Worm (Caenorhabditis elegans) whole organism, young adult: ENCODE measurements around the gene F53E2.2.

Source experiments
- K11D2.4 ChIP-seq: fragments of 200-800 bp; sonication (Bioruptor generic); IDR thresholded peaks from 2 replicates; pipeline ENCODE4 v1.3.6; 2022; ENCODE audit warnings: missing genetic modification reagents, missing genetic modification characterization, missing compliant biosample characterization
- attf-3 ChIP-seq: fragments of 200-800 bp; sonication (Bioruptor generic); conservative IDR thresholded peaks from 2 replicates; pipeline ENCODE4 v1.3.6; 2022; ENCODE audit warnings: missing genetic modification reagents, missing genetic modification characterization, missing compliant biosample characterization
- attf-6 ChIP-seq: fragments of 200-800 bp; sonication (Bioruptor generic); IDR thresholded peaks from 2 replicates; pipeline ENCODE4 v1.3.6; 2022; ENCODE audit warnings: missing genetic modification reagents, missing genetic modification characterization, missing compliant biosample characterization
- ceh-79 ChIP-seq: sonication (generic microtip); optimal IDR thresholded peaks from 2 replicates; lab custom pipeline; 2017; ENCODE audit warnings: mild to moderate bottlenecking, missing genetic modification characterization, missing compliant biosample characterization
- lsy-27 ChIP-seq: sonication (generic microtip); optimal IDR thresholded peaks from 2 replicates; lab custom pipeline; 2017; ENCODE audit warnings: missing genetic modification characterization, mild to moderate bottlenecking, missing compliant biosample characterization, antibody characterized with exemption, missing genotype, borderline replicate concordance; ENCODE audit not compliant: insufficient read depth
- sea-2 ChIP-seq: fragments of 200-800 bp; sonication (Bioruptor generic); IDR thresholded peaks from 2 replicates; pipeline ENCODE4 v1.3.6; 2022; ENCODE audit warnings: missing genetic modification characterization, missing compliant biosample characterization
- tlf-1 ChIP-seq: fragments of 200-800 bp; sonication (Bioruptor generic); optimal IDR thresholded peaks from 2 replicates; lab custom pipeline; 2018; ENCODE audit warnings: mild to moderate bottlenecking, missing genetic modification characterization, missing compliant biosample characterization
- ztf-25 ChIP-seq: fragments of 200-800 bp; sonication (Bioruptor generic); IDR thresholded peaks from 2 replicates; pipeline ENCODE4 v1.3.6; 2022; ENCODE audit warnings: missing genetic modification reagents, missing genetic modification characterization, missing compliant biosample characterization

DNA sequence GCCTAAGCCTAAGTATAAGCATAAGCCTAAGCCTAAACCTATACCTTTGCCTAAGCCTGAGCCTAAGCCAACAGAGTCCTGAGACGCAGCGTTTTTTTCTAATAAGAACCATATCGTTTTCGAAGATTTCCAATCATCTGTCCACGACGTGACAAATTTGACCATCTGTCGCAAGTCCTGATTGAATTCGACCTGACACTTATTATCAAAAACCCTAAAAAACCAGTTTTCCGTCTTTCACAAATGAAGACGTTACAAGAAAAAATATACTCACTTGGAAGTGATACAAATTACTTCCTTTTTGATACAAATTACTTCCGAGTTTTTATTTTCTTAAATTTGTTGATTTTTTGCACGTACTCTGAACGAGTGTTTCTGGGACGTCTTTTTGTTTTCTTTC lies 36.7 kb upstream of the F53E2.2 start:
- TF ChIP-seq ceh-79: no peak
- TF ChIP-seq sea-2 (GFP tag; lab: Robert Waterston, UW): no peak
- TF ChIP-seq K11D2.4 (GFP tag; lab: Robert Waterston, UW): no peak
- TF ChIP-seq lsy-27 (tag; lab: Kevin White, UChicago): no peak
- TF ChIP-seq attf-3: no peak
- no peak for TF ChIP-seq ztf-25 (GFP tag; lab: Robert Waterston, UW)
- TF ChIP-seq attf-6: no peak
- no peak for TF ChIP-seq tlf-1 (GFP tag; lab: Kevin White, UChicago)
